Worm (Caenorhabditis elegans): ENCODE results near the gene sucl-1.
A peak's percentile ranks its signal among the peaks of the same experiment; 100 is the strongest.

sucl-1 gene

ce11 chrX:14708176-14708642 is 45.6 kb upstream of the sucl-1 start (continued):
- TF ChIP-seq ctbp-1 (GFP tag; IDR thresholded peaks at IDR 0.05) (peak; percentile 97), nhr-25 (tag; optimal IDR thresholded peaks at IDR 0.05; ENCODE audit: borderline replicate concordance, insufficient read depth) (peak; percentile 91), lin-38 (GFP tag; IDR thresholded peaks at IDR 0.05) (peak; percentile 98), mxl-2 (GFP tag; conservative IDR thresholded peaks at IDR 0.05) (0 out of 2 replicates have a peak, but pooled peaks have one; percentile 37), daf-12 (tag; optimal IDR thresholded peaks at IDR 0.05) (no peak), egl-27 (tag; optimal IDR thresholded peaks at IDR 0.05) (no peak), rbr-2 (tag; optimal IDR thresholded peaks at IDR 0.05) (peak; percentile 97), lim-7 (GFP tag; IDR thresholded peaks at IDR 0.05) (no peak), ceh-62 (tag; optimal IDR thresholded peaks at IDR 0.05) (no peak), sdz-12 (GFP tag; optimal IDR thresholded peaks at IDR 0.05) (no peak), lin-13 (GFP tag; optimal IDR thresholded peaks at IDR 0.05) (peak; percentile 89), snpc-1.2 (GFP tag; IDR thresholded peaks at IDR 0.05) (0 out of 2 replicates have a peak, but pooled peaks have one; percentile 24), lin-1 (GFP tag; IDR thresholded peaks at IDR 0.05) (0 out of 2 replicates have a peak, but pooled peaks have one; percentile 52), Y5F2A.4 (GFP tag; optimal IDR thresholded peaks at IDR 0.05) (peak; percentile 56), gei-8 (GFP tag; optimal IDR thresholded peaks at IDR 0.05) (peak; percentile 82), hmg-1.1 (GFP tag; IDR thresholded peaks at IDR 0.05) (peak; percentile 95), skn-1 (tag; optimal IDR thresholded peaks at IDR 0.05) (no peak), ZK546.5 (tag; optimal IDR thresholded peaks at IDR 0.05) (no peak), mes-2 (tag; optimal IDR thresholded peaks at IDR 0.05; ENCODE audit: poor library complexity, severe bottlenecking) (peak; percentile 76), lir-3 (tag; optimal IDR thresholded peaks at IDR 0.05) (peak; percentile 21), dmd-8 (GFP tag; IDR thresholded peaks at IDR 0.05) (no peak), ceh-44 (GFP tag; IDR thresholded peaks at IDR 0.05) (peak; percentile 59; the same call in 1 of the 2 replicates), lin-29 (GFP tag; IDR thresholded peaks at IDR 0.05) (no peak), lin-15B (tag; optimal IDR thresholded peaks at IDR 0.05) (no peak), daf-19 (GFP tag; conservative IDR thresholded peaks at IDR 0.05) (no peak), spr-1 (tag; optimal IDR thresholded peaks at IDR 0.05) (peak; percentile 84), tra-1 (GFP tag; IDR thresholded peaks at IDR 0.05) (peak; percentile 76), nhr-28 (tag; optimal IDR thresholded peaks at IDR 0.05) (peak; percentile 85), unc-39 (tag; optimal IDR thresholded peaks at IDR 0.05) (no peak), lin-39 (tag; optimal IDR thresholded peaks at IDR 0.05) (no peak), T26A8.4 (GFP tag; IDR thresholded peaks at IDR 0.05) (peak; percentile 90), snpc-4 (tag; optimal IDR thresholded peaks at IDR 0.05) (peak; percentile 58), mxl-3 (GFP tag; optimal IDR thresholded peaks at IDR 0.05) (peak; percentile 97), F44E2.7 (GFP tag; IDR thresholded peaks at IDR 0.05) (no peak), R02D3.7 (tag; optimal IDR thresholded peaks at IDR 0.05) (no peak), madf-9 (GFP tag; conservative IDR thresholded peaks at IDR 0.05) (peak; percentile 77), nhr-102 (tag; optimal IDR thresholded peaks at IDR 0.05) (peak; percentile 75), saeg-2 (GFP tag; IDR thresholded peaks at IDR 0.05) (no peak; the same call in 1 of the 2 replicates), nhr-76 (tag; optimal IDR thresholded peaks at IDR 0.05) (no peak), Y105C5A.15 (GFP tag; IDR thresholded peaks at IDR 0.05) (no peak), lsy-2 (tag; optimal IDR thresholded peaks at IDR 0.05) (peak; percentile 73 to 88), madf-5 (GFP tag; IDR thresholded peaks at IDR 0.05) (no peak), ceh-20 (GFP tag; IDR thresholded peaks at IDR 0.05) (peak; percentile 88; the same call in 1 of the 2 replicates), spr-3 (GFP tag; optimal IDR thresholded peaks at IDR 0.05) (peak; percentile 69), F49E8.2 (tag; optimal IDR thresholded peaks at IDR 0.05; ENCODE audit: borderline replicate concordance) (no peak), aha-1 (tag) (peak; percentile 99), nhr-10 (tag; optimal IDR thresholded peaks at IDR 0.05) (peak; percentile 72), ceh-32 (tag; optimal IDR thresholded peaks at IDR 0.05; ENCODE audit: poor library complexity) (peak; percentile 41), ztf-7 (tag; optimal IDR thresholded peaks at IDR 0.05) (no peak), Y48G9A.11 (GFP tag; IDR thresholded peaks at IDR 0.05) (no peak), php-3 (GFP tag; IDR thresholded peaks at IDR 0.05) (0 out of 2 replicates have a peak, but pooled peaks have one; percentile 30)
